Worm (Caenorhabditis elegans) whole organism, L4 larva: ENCODE measurements around the gene T02C1.2.

Experiments
- ceh-28 ChIP-seq: fragments of 150-350 bp; optimal IDR thresholded peaks from 2 replicates; lab custom pipeline; 2014; ENCODE audit warnings: missing biosample characterization, missing genetic modification reagents, missing genetic modification characterization
- hlh-30 ChIP-seq: sonication (generic microtip); optimal IDR thresholded peaks from 2 replicates; lab custom pipeline; 2017; ENCODE audit warnings: antibody characterized with exemption, mild to moderate bottlenecking, missing genetic modification characterization, missing compliant biosample characterization; ENCODE audit not compliant: insufficient read depth
- lin-1 ChIP-seq: fragments of 200-800 bp; sonication (Bioruptor generic); IDR thresholded peaks from 2 replicates; pipeline ENCODE4 v1.3.6; 2022; ENCODE audit warnings: missing genetic modification reagents, missing genetic modification characterization, missing compliant biosample characterization
- lin-15B ChIP-seq: fragments of 150-350 bp; sonication (generic microtip); optimal IDR thresholded peaks from 3 replicates; lab custom pipeline; 2014; ENCODE audit warnings: missing biosample characterization, missing genetic modification characterization
- lir-3 ChIP-seq: sonication (generic microtip); optimal IDR thresholded peaks from 2 replicates; lab custom pipeline; 2016; ENCODE audit warnings: mild to moderate bottlenecking, missing genetic modification characterization, missing compliant biosample characterization
- mdl-1 ChIP-seq, 2 experiments: fragments of 150-350 bp in 1 of 2; sonication (generic microtip) in 1 of 2; optimal IDR thresholded peaks; 2 replicates each; lab custom pipeline; 2014 to 2017; ENCODE audit warnings: missing biosample characterization in 2 of 2, missing genetic modification characterization in 2 of 2
- nhr-10 ChIP-seq: fragments of 150-350 bp; optimal IDR thresholded peaks from 2 replicates; lab custom pipeline; 2014; ENCODE audit warnings: missing biosample characterization, missing genetic modification characterization
- pqm-1 ChIP-seq: sonication (generic microtip); optimal IDR thresholded peaks from 2 replicates; lab custom pipeline; 2017; ENCODE audit warnings: missing biosample characterization, missing genetic modification characterization

DNA sequence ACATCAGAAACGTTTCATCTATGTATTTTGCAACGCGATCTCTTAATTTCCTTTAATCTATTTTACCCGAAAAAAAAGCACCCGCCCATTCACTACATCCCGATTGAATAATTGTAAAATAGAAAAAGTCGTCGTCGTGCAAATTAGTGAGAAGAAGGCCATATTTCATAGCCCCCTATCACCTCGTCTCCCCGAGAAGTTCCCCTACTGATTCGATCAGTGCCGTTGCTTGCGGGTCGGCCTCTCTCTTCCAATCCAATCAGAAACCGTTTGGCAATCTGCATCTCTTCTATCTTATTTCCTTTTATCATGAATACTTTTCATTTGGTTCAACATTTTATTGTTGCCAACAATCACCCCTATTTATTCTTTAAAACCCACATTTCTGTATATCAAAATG is 48.3 kb downstream of the T02C1.2 start:
- no peak for TF ChIP-seq ceh-28
- TF ChIP-seq hlh-30 = no peak
- TF ChIP-seq lir-3 = no peak
- TF ChIP-seq lin-1 (GFP tag; lab: Robert Waterston, UW) = no peak
- no peak for TF ChIP-seq mdl-1 (tag; optimal IDR thresholded peaks at IDR 0.05; lab: Kevin White, UChicago)
- TF ChIP-seq nhr-10 = no peak
- TF ChIP-seq pqm-1 = no peak
- TF ChIP-seq lin-15B (tag; lab: Kevin White, UChicago) = no peak
